Fruit fly (Drosophila melanogaster) whole organism, embryonic: Measurements from ENCODE around the gene Pp2A-29B.

ENCODE experiments used
- Adf1 ChIP-seq: fragments of 200-800 bp; sonication (Bioruptor generic); IDR thresholded peaks from 2 replicates; pipeline ENCODE4 v1.3.6; 2022; ENCODE audit warnings: missing biosample characterization, missing genetic modification characterization
- Atf3 ChIP-seq: fragments of 200-800 bp; sonication (Bioruptor generic); optimal IDR thresholded peaks from 3 replicates; lab custom pipeline; 2016; ENCODE audit warnings: missing biosample characterization, missing genetic modification characterization
- CG1024 ChIP-seq: fragments of 200-800 bp; sonication (Bioruptor generic); IDR thresholded peaks from 2 replicates; pipeline ENCODE4 v1.3.6; 2022; ENCODE audit warnings: missing biosample characterization, missing genetic modification characterization
- CG11247 ChIP-seq: fragments of 200-800 bp; sonication (Bioruptor generic); IDR thresholded peaks from 2 replicates; pipeline ENCODE4 v1.3.6; 2022; ENCODE audit warnings: missing biosample characterization, missing genetic modification characterization
- CG12391 ChIP-seq: fragments of 200-800 bp; sonication (Bioruptor generic); optimal IDR thresholded peaks from 3 replicates; lab custom pipeline; 2018; ENCODE audit warnings: missing biosample characterization, mild to moderate bottlenecking, missing genetic modification characterization, moderate library complexity
- CG12659 ChIP-seq: fragments of 200-800 bp; sonication (Bioruptor generic); optimal IDR thresholded peaks from 3 replicates; lab custom pipeline; 2017; ENCODE audit warnings: mild to moderate bottlenecking, missing biosample characterization, missing genetic modification reagents, missing genetic modification characterization
- CG13287 ChIP-seq: fragments of 200-800 bp; sonication (Bioruptor generic); IDR thresholded peaks from 2 replicates; pipeline ENCODE4 v1.3.6; 2022; ENCODE audit warnings: missing biosample characterization, missing genetic modification characterization; ENCODE audit not compliant: partially characterized antibody
- CG13296 ChIP-seq: fragments of 200-800 bp; sonication (Bioruptor generic); optimal IDR thresholded peaks from 3 replicates; lab custom pipeline; 2018; ENCODE audit warnings: missing biosample characterization, mild to moderate bottlenecking, missing genetic modification characterization
- CG14965 ChIP-seq: fragments of 200-800 bp; sonication (Bioruptor generic); optimal IDR thresholded peaks from 2 replicates; lab custom pipeline; 2016; ENCODE audit warnings: missing biosample characterization, missing genetic modification characterization, borderline replicate concordance
- CG17385 ChIP-seq: fragments of 200-800 bp; sonication (Bioruptor generic); optimal IDR thresholded peaks from 3 replicates; lab custom pipeline; 2018; ENCODE audit warnings: missing biosample characterization, mild to moderate bottlenecking, missing genetic modification characterization
- CG18011 ChIP-seq: fragments of 200-800 bp; sonication (Bioruptor generic); optimal IDR thresholded peaks from 2 replicates; lab custom pipeline; 2017; ENCODE audit warnings: missing biosample characterization, missing genetic modification characterization, mild to moderate bottlenecking, moderate library complexity, missing genotype
- CG2889 ChIP-seq: fragments of 200-800 bp; sonication (Bioruptor generic); IDR thresholded peaks from 3 replicates; pipeline ENCODE4 v1.3.6; 2022; ENCODE audit warnings: missing biosample characterization, missing genetic modification characterization
- CG3407 ChIP-seq: fragments of 200-800 bp; sonication (Bioruptor generic); optimal IDR thresholded peaks from 2 replicates; lab custom pipeline; 2018; ENCODE audit warnings: missing biosample characterization, mild to moderate bottlenecking, missing genetic modification characterization
- CG34376 ChIP-seq: fragments of 200-800 bp; sonication (Bioruptor generic); optimal IDR thresholded peaks from 2 replicates; lab custom pipeline; 2018; ENCODE audit warnings: missing biosample characterization, mild to moderate bottlenecking, missing genetic modification characterization
- CG43689 ChIP-seq: fragments of 200-800 bp; sonication (Bioruptor generic); IDR thresholded peaks from 2 replicates; pipeline ENCODE4 v1.3.6; 2022; ENCODE audit warnings: missing biosample characterization, missing genetic modification characterization
- CG5180 ChIP-seq: fragments of 200-800 bp; sonication (Bioruptor generic); optimal IDR thresholded peaks from 3 replicates; lab custom pipeline; 2017; ENCODE audit warnings: missing biosample characterization, missing genetic modification characterization, mild to moderate bottlenecking, moderate library complexity, missing genetic modification reagents
- CG5245 ChIP-seq: fragments of 200-800 bp; sonication (Bioruptor generic); optimal IDR thresholded peaks from 3 replicates; lab custom pipeline; 2016; ENCODE audit warnings: missing biosample characterization, missing genetic modification characterization
- CG7271 ChIP-seq: fragments of 200-800 bp; sonication (Bioruptor generic); optimal IDR thresholded peaks from 2 replicates; lab custom pipeline; 2018; ENCODE audit warnings: missing biosample characterization, mild to moderate bottlenecking, missing genetic modification characterization, moderate library complexity
- CG7556 ChIP-seq: fragments of 200-800 bp; sonication (Bioruptor generic); optimal IDR thresholded peaks from 2 replicates; lab custom pipeline; 2017; ENCODE audit warnings: missing biosample characterization, mild to moderate bottlenecking, missing genetic modification characterization
- CG8281 ChIP-seq: fragments of 200-800 bp; sonication (Bioruptor generic); optimal IDR thresholded peaks from 2 replicates; lab custom pipeline; 2018; ENCODE audit warnings: missing biosample characterization, mild to moderate bottlenecking, missing genetic modification characterization, moderate library complexity
- CG9215 ChIP-seq: fragments of 200-800 bp; sonication (Bioruptor generic); IDR thresholded peaks from 2 replicates; pipeline ENCODE4 v1.3.6; 2022; ENCODE audit warnings: missing biosample characterization, missing genetic modification characterization
- Eip74EF ChIP-seq, 2 experiments: fragments of 200-800 bp in 1 of 2; fragments of >200 bp in 1 of 2; sonication (Bioruptor generic) in 1 of 2; optimal IDR thresholded peaks; 2 replicates each; lab custom pipeline; 2017 to 2019; ENCODE audit warnings: missing biosample characterization in 2 of 2, missing genetic modification characterization in 2 of 2, mild to moderate bottlenecking in 1 of 2, moderate library complexity in 1 of 2
- Elba2 ChIP-seq: fragments of 200-800 bp; sonication (Bioruptor generic); optimal IDR thresholded peaks from 3 replicates; lab custom pipeline; 2016; ENCODE audit warnings: missing biosample characterization, missing genetic modification characterization
- Kr ChIP-seq: fragments of 200-800 bp; sonication (Bioruptor generic); optimal IDR thresholded peaks from 2 replicates; lab custom pipeline; 2017; ENCODE audit warnings: missing biosample characterization, mild to moderate bottlenecking, missing genetic modification characterization
- MBD-R2 ChIP-seq: fragments of 200-800 bp; sonication (Bioruptor generic); IDR thresholded peaks from 2 replicates; pipeline ENCODE4 v1.3.6; 2022; ENCODE audit warnings: missing biosample characterization, missing genetic modification characterization
- NC2β ChIP-seq: fragments of 200-800 bp; sonication (Bioruptor generic); optimal IDR thresholded peaks from 2 replicates; lab custom pipeline; 2016; ENCODE audit warnings: missing biosample characterization, missing genetic modification characterization
- Oaz ChIP-seq: fragments of 200-800 bp; sonication (Bioruptor generic); IDR thresholded peaks from 2 replicates; pipeline ENCODE4 v1.3.6; 2022; ENCODE audit warnings: missing biosample characterization, missing genetic modification characterization
- Sox102F ChIP-seq: fragments of 200-800 bp; sonication (Bioruptor generic); optimal IDR thresholded peaks from 2 replicates; lab custom pipeline; 2018; ENCODE audit warnings: missing biosample characterization, mild to moderate bottlenecking, missing genetic modification characterization, moderate library complexity
- Sry-β ChIP-seq: fragments of 200-800 bp; sonication (Bioruptor generic); optimal IDR thresholded peaks from 2 replicates; lab custom pipeline; 2018; ENCODE audit warnings: missing biosample characterization, mild to moderate bottlenecking, missing genetic modification characterization, moderate library complexity
- Trl ChIP-seq, 3 experiments: fragments of >200 bp in 2 of 3; fragments of 200-800 bp in 1 of 3; sonication (Bioruptor generic) in 1 of 3; optimal IDR thresholded peaks; 2 replicates in 1 of 3; 3 replicates in 2 of 3; lab custom pipeline; 2016 to 2017; ENCODE audit warnings: missing biosample characterization in 1 of 3, missing genetic modification characterization in 1 of 3
- bsh ChIP-seq, 2 experiments: fragments of 200-800 bp; sonication (Bioruptor generic); optimal IDR thresholded peaks; 2 replicates each; lab custom pipeline; 2017 to 2018; ENCODE audit warnings: mild to moderate bottlenecking in 2 of 2, missing biosample characterization in 2 of 2, missing genetic modification characterization in 2 of 2, moderate library complexity in 1 of 2
- chinmo ChIP-seq: fragments of 200-800 bp; sonication (Bioruptor generic); IDR thresholded peaks from 4 replicates; pipeline ENCODE4 v1.3.6; 2022; ENCODE audit warnings: missing biosample characterization, missing genetic modification characterization; ENCODE audit not compliant: partially characterized antibody
- dati ChIP-seq: fragments of 200-800 bp; sonication (Bioruptor generic); IDR thresholded peaks from 2 replicates; pipeline ENCODE4 v1.3.6; 2022; ENCODE audit warnings: missing biosample characterization, missing genetic modification characterization
- disco-r ChIP-seq: fragments of 200-800 bp; sonication (Bioruptor generic); optimal IDR thresholded peaks from 2 replicates; lab custom pipeline; 2016; ENCODE audit warnings: missing biosample characterization, missing genetic modification characterization
- dpn ChIP-seq, 2 experiments: fragments of 200-800 bp; sonication (Bioruptor generic); optimal IDR thresholded peaks; 3 replicates each; lab custom pipeline; 2016; ENCODE audit warnings: missing biosample characterization in 2 of 2, missing genetic modification characterization in 2 of 2
- fru ChIP-seq: fragments of >200 bp; optimal IDR thresholded peaks from 2 replicates; lab custom pipeline; 2017
- gfzf ChIP-seq: fragments of 200-800 bp; sonication (Bioruptor generic); optimal IDR thresholded peaks from 2 replicates; lab custom pipeline; 2016; ENCODE audit warnings: missing biosample characterization, mild to moderate bottlenecking, missing genetic modification characterization, moderate library complexity
- h ChIP-seq: fragments of >200 bp; optimal IDR thresholded peaks from 2 replicates; lab custom pipeline; 2017
- jigr1 ChIP-seq: fragments of 200-800 bp; sonication (Bioruptor generic); IDR thresholded peaks from 3 replicates; pipeline ENCODE4 v1.3.6; 2022; ENCODE audit warnings: missing biosample characterization, missing genetic modification characterization
- ken ChIP-seq: fragments of 200-800 bp; sonication (Bioruptor generic); IDR thresholded peaks from 3 replicates; pipeline ENCODE4 v1.3.6; 2022; ENCODE audit warnings: missing biosample characterization, missing genetic modification characterization
- kni ChIP-seq: fragments of 200-800 bp; sonication (Bioruptor generic); optimal IDR thresholded peaks from 3 replicates; lab custom pipeline; 2017; ENCODE audit warnings: mild to moderate bottlenecking, missing biosample characterization, missing genetic modification reagents, missing genetic modification characterization
- lbe ChIP-seq: fragments of 200-800 bp; sonication (Bioruptor generic); optimal IDR thresholded peaks from 2 replicates; lab custom pipeline; 2016; ENCODE audit warnings: missing biosample characterization, mild to moderate bottlenecking, missing genetic modification characterization
- mam ChIP-seq: fragments of 200-800 bp; sonication (Bioruptor generic); optimal IDR thresholded peaks from 3 replicates; lab custom pipeline; 2016; ENCODE audit warnings: missing biosample characterization, missing genetic modification characterization
- odd ChIP-seq: fragments of 200-800 bp; sonication (Bioruptor generic); optimal IDR thresholded peaks from 2 replicates; lab custom pipeline; 2017; ENCODE audit warnings: missing biosample characterization, mild to moderate bottlenecking, missing genetic modification characterization
- rib ChIP-seq: fragments of 200-800 bp; sonication (Bioruptor generic); IDR thresholded peaks from 2 replicates; pipeline ENCODE4 v1.3.6; 2022; ENCODE audit warnings: missing biosample characterization, missing genetic modification characterization
- scrt ChIP-seq: fragments of 200-800 bp; sonication (Bioruptor generic); optimal IDR thresholded peaks from 2 replicates; lab custom pipeline; 2018; ENCODE audit warnings: missing biosample characterization, mild to moderate bottlenecking, missing genetic modification characterization, moderate library complexity
- ssp ChIP-seq: fragments of 200-800 bp; sonication (Bioruptor generic); IDR thresholded peaks from 2 replicates; pipeline ENCODE4 v1.3.6; 2022; ENCODE audit warnings: missing biosample characterization, missing genetic modification characterization
- yki ChIP-seq: fragments of >200 bp; optimal IDR thresholded peaks from 3 replicates; lab custom pipeline; 2018

The Pp2A-29B gene

DNA sequence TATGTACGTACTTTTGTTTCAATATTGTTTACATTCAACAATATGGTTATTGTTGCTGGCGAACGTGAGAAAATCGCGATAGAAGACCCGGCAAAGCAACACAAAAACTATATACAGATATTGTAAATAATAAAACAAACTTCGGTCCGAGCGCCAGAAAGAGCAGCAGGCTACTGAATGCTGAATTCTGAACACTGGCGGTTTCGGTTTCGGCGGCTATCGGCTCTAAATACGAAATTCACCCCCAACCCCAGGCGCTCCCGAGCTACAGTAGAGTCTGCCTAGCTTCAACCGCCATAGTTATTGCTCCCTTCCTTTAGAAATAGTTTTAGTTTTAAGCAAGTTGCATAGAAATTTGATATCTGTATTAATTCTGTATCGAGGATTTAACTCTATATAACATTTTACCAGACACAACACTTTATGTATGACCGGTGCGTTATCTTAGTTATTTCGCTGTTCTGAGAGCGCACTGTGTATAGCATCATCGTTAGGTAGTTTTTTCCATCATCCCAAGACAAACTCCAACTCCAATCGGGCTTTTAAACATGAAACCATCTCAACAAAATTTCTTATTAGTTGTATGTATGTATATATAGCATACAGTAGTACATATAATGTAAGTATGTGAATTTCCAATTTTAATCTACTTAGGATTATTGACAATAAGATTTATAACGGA lies 3.4 kb upstream of the Pp2A-29B start, which contains the start of gene CG7627 (continued):
- TF ChIP-seq Sox102F (peak; percentile 56), dpn (GFP tag; optimal IDR thresholded peaks at IDR 0.05; lab: Kevin White, UChicago) (peak; percentile 67 to 77), ssp (GFP tag; lab: Robert Waterston, UW) (peak; percentile 58), CG17385 (GFP tag; lab: Kevin White, UChicago) (peak; percentile 68), kni (GFP tag; lab: Kevin White, UChicago) (no peak), bsh (GFP tag; optimal IDR thresholded peaks at IDR 0.05; lab: Kevin White, UChicago) (peak in 1 of 2 experiments; percentile 72), Eip74EF (GFP tag; optimal IDR thresholded peaks at IDR 0.05; lab: Kevin White, UChicago) (peak in 1 of 2 experiments; percentile 41), NC2β (GFP tag; lab: Kevin White, UChicago) (peak; percentile 49), h (no peak), CG7556 (GFP tag; lab: Kevin White, UChicago) (peak; percentile 85), CG3407 (peak; percentile 28), fru (lab: Kevin White, UChicago) (no peak), CG13296 (GFP tag; lab: Kevin White, UChicago) (peak; percentile 67), Elba2 (GFP tag; lab: Kevin White, UChicago) (peak; percentile 89), disco-r (peak; percentile 74), CG5180 (GFP tag; lab: Kevin White, UChicago) (peak; percentile 58), odd (GFP tag; lab: Kevin White, UChicago) (peak; percentile 51), jigr1 (peak; percentile 40; the same call in 1 of the 3 replicates), CG34376 (GFP tag; lab: Kevin White, UChicago) (peak; percentile 76), chinmo (peak; percentile 74; the same call in 2 of the 4 replicates), Trl (optimal IDR thresholded peaks at IDR 0.05; lab: Kevin White, UChicago) (no peak), Trl (GFP tag; optimal IDR thresholded peaks at IDR 0.05; lab: Kevin White, UChicago) (peak; percentile 71), CG8281 (tag; lab: Kevin White, UChicago) (peak; percentile 50), lbe (GFP tag; lab: Kevin White, UChicago) (peak; percentile 65), CG43689 (GFP tag; lab: Robert Waterston, UW) (no peak), CG12391 (tag; lab: Kevin White, UChicago) (peak; percentile 77), CG14965 (GFP tag; lab: Kevin White, UChicago) (no peak), ken (GFP tag; lab: Robert Waterston, UW) (0 out of 3 replicates have a peak, but pooled peaks have one; percentile 53), CG12659 (GFP tag; lab: Kevin White, UChicago) (peak; percentile 73), dati (peak; percentile 61; the same call in 1 of the 2 replicates), CG2889 (GFP tag; lab: Robert Waterston, UW) (peak; percentile 50; the same call in 1 of the 3 replicates), CG11247 (GFP tag; lab: Robert Waterston, UW) (peak; percentile 88), gfzf (GFP tag; lab: Kevin White, UChicago) (no peak), CG1024 (GFP tag; lab: Robert Waterston, UW) (peak; percentile 46; the same call in 1 of the 2 replicates), Kr (GFP tag; lab: Kevin White, UChicago) (no peak), mam (GFP tag; lab: Kevin White, UChicago) (peak; percentile 84), Adf1 (peak; percentile 68), CG13287 (GFP tag; lab: Robert Waterston, UW) (peak; percentile 27; the same call in 1 of the 2 replicates), yki (lab: Kevin White, UChicago) (no peak), CG5245 (GFP tag; lab: Kevin White, UChicago) (peak; percentile 61), CG7271 (tag; lab: Kevin White, UChicago) (no peak), MBD-R2 (GFP tag; lab: Robert Waterston, UW) (no peak; the same call in 1 of the 2 replicates), scrt (peak; percentile 51), rib (GFP tag; lab: Robert Waterston, UW) (peak; percentile 57; the same call in 1 of the 2 replicates), Oaz (GFP tag; lab: Robert Waterston, UW) (peak; percentile 48; the same call in 1 of the 2 replicates), Sry-β (no peak), CG9215 (GFP tag; lab: Robert Waterston, UW) (peak; percentile 69), Atf3 (peak; percentile 44), CG18011 (GFP tag; lab: Kevin White, UChicago) (peak; percentile 26)
